Worm (Caenorhabditis elegans) whole organism, late embryonic: ENCODE measurements around the gene pod-1.

ENCODE experiments used
- dve-1 ChIP-seq: sonication (generic microtip); optimal IDR thresholded peaks from 2 replicates; lab custom pipeline; 2017; ENCODE audit warnings: antibody characterized with exemption, mild to moderate bottlenecking, missing genetic modification characterization, missing compliant biosample characterization
- lim-6 ChIP-seq: sonication (generic microtip); optimal IDR thresholded peaks from 2 replicates; lab custom pipeline; 2016; ENCODE audit warnings: missing genetic modification characterization, missing compliant biosample characterization
- mec-3 ChIP-seq: sonication (generic microtip); optimal IDR thresholded peaks from 2 replicates; lab custom pipeline; 2016; ENCODE audit warnings: borderline replicate concordance, missing genetic modification characterization, missing compliant biosample characterization
- syd-9 ChIP-seq: sonication (generic microtip); optimal IDR thresholded peaks from 2 replicates; lab custom pipeline; 2016; ENCODE audit warnings: mild to moderate bottlenecking, missing genetic modification characterization, moderate library complexity, missing compliant biosample characterization

- TF ChIP-seq syd-9 (tag; lab: Kevin White, UChicago) (no peak), lim-6 (no peak), mec-3 (tag; lab: Kevin White, UChicago) (no peak), dve-1 (tag; lab: Kevin White, UChicago) (no peak)
These were observed 22.3 kb downstream of the pod-1 start, which contains the start of gene T28A8.5 for ce11 chrIII:13501599-13501998.
